Fruit fly (Drosophila melanogaster) Kc167 (cell line): ENCODE measurements around the gene CG14327.

Experiments
- Myc ChIP-seq: fragments of >200 bp; optimal IDR thresholded peaks from 2 replicates; lab custom pipeline; 2017; ENCODE audit warnings: missing external identifiers
- h ChIP-seq: fragments of >200 bp; optimal IDR thresholded peaks from 3 replicates; lab custom pipeline; 2018; ENCODE audit warnings: missing external identifiers
- psq ChIP-seq: fragments of >200 bp; optimal IDR thresholded peaks from 2 replicates; lab custom pipeline; 2017; ENCODE audit warnings: missing external identifiers
- ttk ChIP-seq: sonication (Bioruptor generic); optimal IDR thresholded peaks from 2 replicates; lab custom pipeline; 2017; ENCODE audit warnings: missing external identifiers

- TF ChIP-seq h (no peak), psq (lab: Kevin White, UChicago) (no peak), ttk (no peak), Myc (no peak)
These were observed 8.7 kb downstream of the CG14327 start, which contains the start of gene CG14323 for dm6 chr3R:17622062-17622766.
